Fruit fly (Drosophila melanogaster) whole organism, prepupa: ENCODE data around the gene ntc.

Source experiments
- CG11902 ChIP-seq: fragments of 200-800 bp; sonication (Bioruptor generic); optimal IDR thresholded peaks from 3 replicates; lab custom pipeline; 2016; ENCODE audit warnings: missing biosample characterization, missing genetic modification characterization
- CG9139 ChIP-seq: fragments of 200-800 bp; sonication (Bioruptor generic); optimal IDR thresholded peaks from 3 replicates; lab custom pipeline; 2017; ENCODE audit warnings: missing biosample characterization, mild to moderate bottlenecking, missing genetic modification characterization
- Ets96B ChIP-seq: fragments of 200-800 bp; optimal IDR thresholded peaks from 2 replicates; lab custom pipeline; 2019; ENCODE audit warnings: missing biosample characterization, mild to moderate bottlenecking, missing genetic modification characterization, moderate library complexity
- fkh ChIP-seq: fragments of 200-800 bp; sonication (Bioruptor generic); optimal IDR thresholded peaks from 3 replicates; lab custom pipeline; 2017; ENCODE audit warnings: missing biosample characterization, mild to moderate bottlenecking, missing genetic modification characterization, moderate library complexity

ntc gene

DNA sequence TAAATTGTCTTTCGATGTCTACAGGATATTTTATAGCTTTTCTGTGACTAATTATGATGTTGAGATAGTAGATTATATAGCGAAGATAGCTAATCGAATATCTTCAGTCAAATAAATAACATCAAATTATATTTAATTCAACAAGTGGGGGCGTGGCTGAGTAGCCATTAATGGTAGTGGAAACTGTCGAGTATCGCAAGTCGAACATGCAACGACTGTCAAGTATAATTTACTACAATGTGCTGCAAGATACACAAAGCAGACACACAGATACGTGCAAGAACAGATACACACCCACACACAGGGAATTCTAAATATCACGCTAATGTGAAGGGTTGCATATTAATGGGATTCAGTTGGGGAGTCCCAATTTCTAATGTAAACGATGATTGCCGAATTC, 51.2 kb downstream of the ntc start, which contains the start of gene ppk27:
ppk27 (minus strand) TSS at position 101 of the 400 bp plus-strand sequence.
- TF ChIP-seq CG9139 (no peak), Ets96B (no peak), CG11902 (GFP tag; lab: Kevin White, UChicago) (no peak), fkh (GFP tag; lab: Kevin White, UChicago) (no peak)
